Worm (Caenorhabditis elegans) whole organism, mixed stage, embryonic: Measurements from ENCODE around the gene F38B6.3.

ENCODE experiments used
- ceh-43 ChIP-seq: fragments of 200-800 bp; sonication (Bioruptor generic); optimal IDR thresholded peaks from 2 replicates; lab custom pipeline; 2018; ENCODE audit warnings: mild to moderate bottlenecking, missing genetic modification characterization, moderate library complexity, missing compliant biosample characterization
- nhr-12 ChIP-seq: fragments of 150-350 bp; optimal IDR thresholded peaks from 2 replicates; lab custom pipeline; 2014; ENCODE audit warnings: missing biosample characterization, missing genetic modification characterization
- unc-62 ChIP-seq: fragments of 150-350 bp; optimal IDR thresholded peaks from 2 replicates; lab custom pipeline; 2014; ENCODE audit warnings: missing biosample characterization, missing genetic modification reagents, missing genetic modification characterization
- ztf-11 ChIP-seq: fragments of 150-350 bp; optimal IDR thresholded peaks from 2 replicates; lab custom pipeline; 2014; ENCODE audit warnings: missing biosample characterization, missing genetic modification characterization

- no peak for TF ChIP-seq ceh-43
- peak; percentile 6 for TF ChIP-seq unc-62 (GFP tag; lab: Kevin White, UChicago)
- no peak for TF ChIP-seq nhr-12 (tag; lab: Kevin White, UChicago)
- no peak for TF ChIP-seq ztf-11 (tag; lab: Kevin White, UChicago)
These were observed 6.1 kb upstream of the F38B6.3 start for ce11 chrX:6687345-6687744.
